Worm (Caenorhabditis elegans): ENCODE data around the gene C14A6.3.

The C14A6.3 gene

ce11 chrV:18138695-18139094, 7.5 kb upstream of the C14A6.3 start, which contains the start of gene Y37H2A.10:
Y37H2A.10 (plus strand) TSS chrV:18138995.
- TF ChIP-seq lin-32 (GFP tag; optimal IDR thresholded peaks at IDR 0.05) (no peak), ceh-39 (tag; optimal IDR thresholded peaks at IDR 0.05) (no peak)

ce11 chrV:18141161-18141560, 5.0 kb upstream of the C14A6.3 start, which contains the start of gene Y37H2A.11:
Y37H2A.11 (plus strand) TSS chrV:18141461.
- no peak for TF ChIP-seq zip-8 (tag; optimal IDR thresholded peaks at IDR 0.05)
- no peak for TF ChIP-seq bed-3 (GFP tag; optimal IDR thresholded peaks at IDR 0.05)
- no peak for TF ChIP-seq flh-1 (GFP tag; optimal IDR thresholded peaks at IDR 0.05)

- no peak for TF ChIP-seq ztf-11 (tag; optimal IDR thresholded peaks at IDR 0.05)
- no peak for TF ChIP-seq elt-3 (tag; optimal IDR thresholded peaks at IDR 0.05)
- no peak for TF ChIP-seq nhr-237 (tag; optimal IDR thresholded peaks at IDR 0.05)
- TF ChIP-seq cnd-1 (tag; optimal IDR thresholded peaks at IDR 0.05): no peak
- no peak for TF ChIP-seq nhr-76 (tag; optimal IDR thresholded peaks at IDR 0.05)
- TF ChIP-seq ceh-83 (GFP tag; optimal IDR thresholded peaks at IDR 0.05): no peak
- TF ChIP-seq mep-1 (tag; optimal IDR thresholded peaks at IDR 0.05): no peak
- no peak for TF ChIP-seq drap-1 (GFP tag; optimal IDR thresholded peaks at IDR 0.05)
- no peak for TF ChIP-seq hlh-1 (tag; optimal IDR thresholded peaks at IDR 0.05)
- TF ChIP-seq elt-1 (tag; optimal IDR thresholded peaks at IDR 0.05; ENCODE audit: borderline replicate concordance, insufficient read depth): no peak
- no peak for TF ChIP-seq unc-39 (tag; optimal IDR thresholded peaks at IDR 0.05)
- no peak for TF ChIP-seq unc-62 (GFP tag; optimal IDR thresholded peaks at IDR 0.05)
- no peak for TF ChIP-seq snpc-4 (tag; optimal IDR thresholded peaks at IDR 0.05)
Observed at ce11 chrV:18142549-18142948, 3.6 kb upstream of the C14A6.3 start, which contains the start of gene Y37H2A.13. Y37H2A.13 (plus strand) TSS chrV:18142849.

ce11 chrV:18143445-18143844, 2.7 kb upstream of the C14A6.3 start, which contains the start of gene Y37H2A.14:
Y37H2A.14 (plus strand) TSS chrV:18143745.
- TF ChIP-seq lin-32 (GFP tag; optimal IDR thresholded peaks at IDR 0.05) (no peak), lin-13 (tag; optimal IDR thresholded peaks at IDR 0.05) (no peak), nhr-76 (tag; optimal IDR thresholded peaks at IDR 0.05) (no peak), cnd-1 (tag; optimal IDR thresholded peaks at IDR 0.05) (no peak), elt-3 (tag; optimal IDR thresholded peaks at IDR 0.05) (no peak), bed-3 (GFP tag; optimal IDR thresholded peaks at IDR 0.05) (no peak), M03D4.4 (tag; optimal IDR thresholded peaks at IDR 0.05) (no peak), zip-8 (tag; optimal IDR thresholded peaks at IDR 0.05) (no peak), ceh-43 (GFP tag; optimal IDR thresholded peaks at IDR 0.05) (no peak), unc-39 (tag; optimal IDR thresholded peaks at IDR 0.05) (no peak), nhr-12 (tag; optimal IDR thresholded peaks at IDR 0.05) (no peak), nhr-237 (tag; optimal IDR thresholded peaks at IDR 0.05) (no peak), pha-4 (tag; optimal IDR thresholded peaks at IDR 0.05) (no peak), ham-2 (GFP tag; optimal IDR thresholded peaks at IDR 0.05) (no peak)

- TF ChIP-seq zip-8 (tag; optimal IDR thresholded peaks at IDR 0.05): no peak
- no peak for TF ChIP-seq unc-120 (tag; optimal IDR thresholded peaks at IDR 0.05; ENCODE audit: poor library complexity, severe bottlenecking)
- TF ChIP-seq mab-5 (tag; optimal IDR thresholded peaks at IDR 0.05): no peak
- no peak for TF ChIP-seq lin-32 (GFP tag; optimal IDR thresholded peaks at IDR 0.05)
- no peak for TF ChIP-seq nhr-237 (tag; optimal IDR thresholded peaks at IDR 0.05)
- TF ChIP-seq M03D4.4 (tag; optimal IDR thresholded peaks at IDR 0.05): no peak
- no peak for TF ChIP-seq ceh-39 (tag; optimal IDR thresholded peaks at IDR 0.05)
- TF ChIP-seq unc-39 (tag; optimal IDR thresholded peaks at IDR 0.05): no peak
- no peak for TF ChIP-seq blmp-1 (tag; optimal IDR thresholded peaks at IDR 0.05)
- no peak for TF ChIP-seq ceh-43 (GFP tag; optimal IDR thresholded peaks at IDR 0.05)
- TF ChIP-seq ceh-83 (GFP tag; optimal IDR thresholded peaks at IDR 0.05): no peak
- no peak for TF ChIP-seq drap-1 (GFP tag; optimal IDR thresholded peaks at IDR 0.05)
- TF ChIP-seq nhr-76 (tag; optimal IDR thresholded peaks at IDR 0.05): no peak
- no peak for TF ChIP-seq mls-2 (tag; optimal IDR thresholded peaks at IDR 0.05)
Observed at ce11 chrV:18144442-18144841, 1.7 kb upstream of the C14A6.3 start.

ce11 chrV:18157707-18158106, 11.5 kb downstream of the C14A6.3 start, which contains the start of gene clec-48:
clec-48 (plus strand) TSS chrV:18158026.
- no peak for TF ChIP-seq hlh-1 (tag; optimal IDR thresholded peaks at IDR 0.05)
- TF ChIP-seq pha-4 (tag; optimal IDR thresholded peaks at IDR 0.05): no peak
- no peak for TF ChIP-seq lsy-2 (tag; optimal IDR thresholded peaks at IDR 0.05)
- TF ChIP-seq cnd-1 (tag; optimal IDR thresholded peaks at IDR 0.05): no peak
- TF ChIP-seq ces-1 (GFP tag; optimal IDR thresholded peaks at IDR 0.05): no peak
- no peak for TF ChIP-seq unc-62 (GFP tag; optimal IDR thresholded peaks at IDR 0.05)
- no peak for TF ChIP-seq elt-1 (tag; optimal IDR thresholded peaks at IDR 0.05; ENCODE audit: borderline replicate concordance, insufficient read depth)
- TF ChIP-seq snpc-4 (tag; optimal IDR thresholded peaks at IDR 0.05): no peak
- no peak for TF ChIP-seq nhr-12 (tag; optimal IDR thresholded peaks at IDR 0.05)
- TF ChIP-seq unc-120 (tag; optimal IDR thresholded peaks at IDR 0.05; ENCODE audit: poor library complexity, severe bottlenecking): no peak
- no peak for TF ChIP-seq M03D4.4 (tag; optimal IDR thresholded peaks at IDR 0.05)
- TF ChIP-seq ztf-11 (tag; optimal IDR thresholded peaks at IDR 0.05): no peak
- TF ChIP-seq nhr-2 (tag; optimal IDR thresholded peaks at IDR 0.05): no peak
- no peak for TF ChIP-seq ceh-43 (GFP tag; optimal IDR thresholded peaks at IDR 0.05)
- TF ChIP-seq unc-39 (tag; optimal IDR thresholded peaks at IDR 0.05): no peak
- no peak for TF ChIP-seq lin-13 (tag; optimal IDR thresholded peaks at IDR 0.05)
- no peak for TF ChIP-seq tbx-8 (GFP tag; optimal IDR thresholded peaks at IDR 0.05)

Data from whole organism, mixed stage, embryonic.